Worm (Caenorhabditis elegans) whole organism, L3 larva: ENCODE results near the gene C14C6.2.

ENCODE experiments used
- R02D3.7 ChIP-seq: fragments of 150-350 bp; optimal IDR thresholded peaks from 2 replicates; lab custom pipeline; 2014; ENCODE audit warnings: missing biosample characterization, missing genetic modification characterization
- ceh-82 ChIP-seq: fragments of 150-350 bp; optimal IDR thresholded peaks from 2 replicates; lab custom pipeline; 2014; ENCODE audit warnings: missing biosample characterization, missing genetic modification characterization
- lin-15B ChIP-seq: fragments of 150-350 bp; optimal IDR thresholded peaks from 2 replicates; lab custom pipeline; 2014; ENCODE audit warnings: missing biosample characterization, missing genetic modification characterization
- nhr-237 ChIP-seq: fragments of 150-350 bp; optimal IDR thresholded peaks from 2 replicates; lab custom pipeline; 2014; ENCODE audit warnings: missing biosample characterization, missing genetic modification characterization
- snpc-4 ChIP-seq: fragments of 150-350 bp; optimal IDR thresholded peaks from 2 replicates; lab custom pipeline; 2014; ENCODE audit warnings: missing biosample characterization, missing genetic modification characterization

ce11 chrV:596923-597322 lies 34.0 kb downstream of the C14C6.2 start:
- TF ChIP-seq ceh-82 (tag; lab: Kevin White, UChicago) (no peak), nhr-237 (tag; lab: Kevin White, UChicago) (no peak), lin-15B (tag; lab: Kevin White, UChicago) (no peak), snpc-4 (tag; lab: Kevin White, UChicago) (no peak), R02D3.7 (tag; lab: Kevin White, UChicago) (no peak)
